Worm (Caenorhabditis elegans) whole organism, early embryonic: Measurements from ENCODE around the gene Y105C5A.12.
"Not testable (repeated sequence)": the region's sequence is repeated elsewhere in the genome, so short reads cannot be mapped to it uniquely, and the experiment has no call there.

Experiments
- B0310.2 ChIP-seq: sonication (generic microtip); optimal IDR thresholded peaks from 2 replicates; lab custom pipeline; 2016; ENCODE audit warnings: mild to moderate bottlenecking, missing genetic modification characterization, missing compliant biosample characterization
- F13C5.2 ChIP-seq: sonication (generic microtip); optimal IDR thresholded peaks from 2 replicates; lab custom pipeline; 2017; ENCODE audit warnings: mild to moderate bottlenecking, missing genetic modification characterization, inconsistent platforms, missing compliant biosample characterization
- aly-1 ChIP-seq: sonication (generic microtip); optimal IDR thresholded peaks from 2 replicates; lab custom pipeline; 2016; ENCODE audit warnings: missing genetic modification characterization, missing compliant biosample characterization
- ama-1 ChIP-seq: fragments of 150-350 bp; optimal IDR thresholded peaks from 2 replicates; lab custom pipeline; 2014
- ceh-13 ChIP-seq: fragments of 200-800 bp; sonication (Bioruptor generic); optimal IDR thresholded peaks from 2 replicates; lab custom pipeline; 2018; ENCODE audit warnings: mild to moderate bottlenecking, missing genetic modification characterization, missing compliant biosample characterization
- ceh-36 ChIP-seq: sonication (generic microtip); optimal IDR thresholded peaks from 2 replicates; lab custom pipeline; 2016; ENCODE audit warnings: missing genetic modification characterization, inconsistent platforms, missing compliant biosample characterization
- ets-7 ChIP-seq: sonication (generic microtip); optimal IDR thresholded peaks from 2 replicates; lab custom pipeline; 2016; ENCODE audit warnings: missing genotype, missing genetic modification characterization, missing compliant biosample characterization
- flt-1 ChIP-seq: fragments of 200-800 bp; sonication (Bioruptor generic); IDR thresholded peaks from 2 replicates; pipeline ENCODE4 v1.3.6; 2022; ENCODE audit warnings: missing genetic modification characterization, missing compliant biosample characterization
- hmbx-1 ChIP-seq: sonication (generic microtip); optimal IDR thresholded peaks from 2 replicates; lab custom pipeline; 2016; ENCODE audit warnings: mild to moderate bottlenecking, missing genetic modification characterization, missing compliant biosample characterization
- hmg-4 ChIP-seq: fragments of 200-800 bp; sonication (Bioruptor generic); optimal IDR thresholded peaks from 2 replicates; lab custom pipeline; 2018; ENCODE audit warnings: mild to moderate bottlenecking, missing genetic modification characterization, missing compliant biosample characterization
- hnd-1 ChIP-seq: sonication (generic microtip); optimal IDR thresholded peaks from 2 replicates; lab custom pipeline; 2016; ENCODE audit warnings: missing genetic modification characterization, missing compliant biosample characterization
- pes-1 ChIP-seq: fragments of 200-800 bp; sonication (Bioruptor generic); IDR thresholded peaks from 2 replicates; pipeline ENCODE4 v1.3.6; 2022; ENCODE audit warnings: missing genetic modification reagents, missing genetic modification characterization, missing compliant biosample characterization
- scrt-1 ChIP-seq: fragments of 200-800 bp; sonication (Bioruptor generic); IDR thresholded peaks from 2 replicates; pipeline ENCODE4 v1.3.6; 2022; ENCODE audit warnings: missing genetic modification characterization, missing compliant biosample characterization
- sea-1 ChIP-seq: fragments of 200-800 bp; sonication (Bioruptor generic); conservative IDR thresholded peaks from 2 replicates; pipeline ENCODE4 v1.3.6; 2022; ENCODE audit warnings: missing genetic modification characterization, missing compliant biosample characterization
- tbx-11 ChIP-seq: fragments of 200-800 bp; sonication (Bioruptor generic); IDR thresholded peaks from 2 replicates; pipeline ENCODE4 v1.3.6; 2022; ENCODE audit warnings: missing genetic modification characterization, missing compliant biosample characterization
- tbx-37 ChIP-seq: fragments of 200-800 bp; sonication (Bioruptor generic); conservative IDR thresholded peaks from 2 replicates; pipeline ENCODE4 v1.3.6; 2022; ENCODE audit warnings: missing genetic modification reagents, missing genetic modification characterization, missing compliant biosample characterization
- tra-4 ChIP-seq: sonication (generic microtip); optimal IDR thresholded peaks from 2 replicates; lab custom pipeline; 2017; ENCODE audit warnings: missing genetic modification characterization, missing compliant biosample characterization

Gene Y105C5A.12

DNA sequence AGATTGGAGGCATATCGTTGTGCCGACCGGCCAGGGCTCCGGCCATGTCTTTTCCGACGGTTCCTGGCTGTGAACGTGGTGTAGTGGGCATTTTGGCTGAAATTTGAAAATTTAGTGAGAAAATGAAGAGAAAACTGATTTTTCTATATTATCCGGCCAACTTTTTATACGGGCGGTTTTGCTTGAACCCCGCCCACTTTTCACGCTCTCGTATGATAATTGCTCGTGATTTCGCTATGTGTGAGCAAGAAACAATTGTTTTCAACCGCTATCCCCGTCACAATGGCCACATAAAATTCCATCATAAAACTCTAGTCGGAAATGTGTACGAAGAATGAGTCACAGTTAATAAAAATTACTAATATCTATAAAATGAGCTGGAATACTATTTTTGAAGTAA, at the start of gene Y105C5A.12:
Y105C5A.12 (minus strand) TSS at position 101 of the 400 bp plus-strand sequence.
- not testable (repeated sequence) for TF ChIP-seq ceh-13 (GFP tag; lab: Kevin White, UChicago); B0310.2 (tag; lab: Kevin White, UChicago); hmg-4 (GFP tag; lab: Kevin White, UChicago)

DNA sequence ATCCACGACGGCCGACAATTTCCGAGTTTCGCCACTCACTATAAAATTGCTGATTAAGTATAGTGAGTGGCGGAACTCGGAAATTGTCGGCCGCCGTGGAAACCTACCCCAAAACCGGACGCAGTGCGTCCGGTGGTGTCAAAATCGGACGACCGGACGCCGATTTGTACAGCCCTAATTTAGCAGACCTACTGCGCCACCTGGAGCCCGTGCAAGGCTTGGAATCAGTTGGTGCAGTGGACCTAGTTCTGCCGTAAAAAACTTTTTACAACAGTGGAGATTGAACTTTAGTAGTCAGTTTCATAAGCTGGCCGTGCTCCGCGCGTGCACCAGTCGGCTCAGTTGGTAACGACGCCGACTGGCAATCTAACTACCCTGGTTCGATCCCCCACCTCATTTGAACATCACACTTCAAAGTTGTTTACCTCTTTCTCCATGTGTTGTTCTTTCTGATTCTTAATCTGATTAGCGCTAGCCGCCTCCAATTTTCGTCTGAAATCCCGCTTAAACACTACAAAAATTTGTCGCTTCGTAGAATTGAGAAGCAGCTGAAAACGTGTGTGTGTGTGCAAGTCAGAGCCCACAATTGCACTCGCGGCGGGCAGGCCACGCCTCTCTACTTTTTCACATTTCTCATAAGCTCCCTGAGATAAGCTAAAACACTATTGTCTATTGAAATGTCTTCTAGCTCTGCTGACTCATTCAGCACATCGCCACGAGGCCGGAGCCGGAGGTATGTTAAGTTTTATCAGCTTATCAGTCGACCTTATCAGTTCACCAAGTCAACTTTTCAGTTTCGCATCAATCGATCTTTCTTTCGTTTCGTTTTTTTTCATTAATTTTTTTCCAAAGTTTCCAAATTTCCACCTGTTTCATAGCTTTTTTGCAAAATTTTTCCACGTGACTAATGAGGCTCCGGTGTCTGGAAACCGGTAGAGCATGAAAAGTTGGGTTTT, 47.2 kb upstream of the Y105C5A.12 start, which contains the start of gene Y105C5A.15:
Y105C5A.15 (plus strand) TSS at position 678 of the 956 bp plus-strand sequence.
- no peak for TF ChIP-seq tra-4 (tag; lab: Kevin White, UChicago)
- TF ChIP-seq hnd-1 (tag; lab: Kevin White, UChicago) = no peak
- no peak for TF ChIP-seq ceh-36 (tag; lab: Kevin White, UChicago)
- no peak for TF ChIP-seq hmg-4 (GFP tag; lab: Kevin White, UChicago)

DNA sequence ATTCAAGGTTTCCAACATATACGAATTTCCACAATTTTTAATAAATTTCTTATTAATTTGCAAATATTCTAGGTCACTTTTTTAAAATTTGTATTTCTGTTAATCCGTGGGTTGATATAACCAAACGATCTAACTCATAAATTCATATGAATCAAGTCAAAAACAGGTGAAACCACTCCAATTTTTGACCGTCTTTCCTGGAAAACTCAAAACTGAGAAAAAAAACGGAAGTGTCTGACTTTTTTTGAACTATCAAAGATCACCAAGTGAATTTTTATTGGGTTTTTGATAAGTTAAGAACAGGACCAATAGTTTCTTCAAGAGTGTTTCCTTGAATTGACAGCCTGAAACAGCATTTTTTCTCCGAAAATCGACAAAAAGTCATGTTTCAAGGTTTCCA, 46.2 kb upstream of the Y105C5A.12 start:
- TF ChIP-seq F13C5.2 (tag; lab: Kevin White, UChicago) (no peak), sea-1 (GFP tag; lab: Robert Waterston, UW) (no peak), tbx-37 (GFP tag; lab: Robert Waterston, UW) (no peak), ceh-36 (tag; lab: Kevin White, UChicago) (no peak), hmg-4 (GFP tag; lab: Kevin White, UChicago) (no peak), hmbx-1 (tag; lab: Kevin White, UChicago) (no peak), B0310.2 (tag; lab: Kevin White, UChicago) (no peak), scrt-1 (GFP tag; lab: Robert Waterston, UW) (no peak), ama-1 (lab: Kevin White, UChicago) (no peak), flt-1 (no peak), pes-1 (GFP tag; lab: Robert Waterston, UW) (no peak), ets-7 (tag; lab: Kevin White, UChicago) (no peak), aly-1 (no peak), tra-4 (tag; lab: Kevin White, UChicago) (no peak), hnd-1 (tag; lab: Kevin White, UChicago) (no peak), tbx-11 (GFP tag; lab: Robert Waterston, UW) (no peak), ceh-13 (GFP tag; lab: Kevin White, UChicago) (no peak)

DNA sequence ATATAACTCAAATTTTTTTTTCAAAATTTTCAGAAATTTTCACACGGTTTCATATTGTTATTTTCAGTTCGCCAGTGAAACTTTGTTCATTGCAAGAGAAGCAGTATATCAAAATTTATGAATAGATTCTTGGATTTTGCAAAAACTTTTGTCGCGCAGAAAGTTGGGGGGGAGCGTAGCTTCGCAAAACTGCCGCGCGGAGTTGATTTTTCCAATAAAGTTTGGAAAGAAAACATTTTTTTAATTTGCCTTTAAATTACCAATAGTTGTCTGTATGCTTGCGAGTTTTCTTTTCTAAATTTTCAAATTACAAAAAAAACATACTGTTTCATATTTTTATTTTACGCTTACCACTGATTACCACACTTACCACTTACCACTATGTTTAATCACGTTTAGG, 44.6 kb upstream of the Y105C5A.12 start:
- no peak for TF ChIP-seq tbx-11 (GFP tag; lab: Robert Waterston, UW)
- no peak for TF ChIP-seq pes-1 (GFP tag; lab: Robert Waterston, UW)
- no peak for TF ChIP-seq tra-4 (tag; lab: Kevin White, UChicago)
- TF ChIP-seq ama-1 (lab: Kevin White, UChicago) = no peak
- TF ChIP-seq F13C5.2 (tag; lab: Kevin White, UChicago) = no peak
- TF ChIP-seq ets-7 (tag; lab: Kevin White, UChicago) = no peak
- TF ChIP-seq hnd-1 (tag; lab: Kevin White, UChicago) = no peak
- no peak for TF ChIP-seq hmg-4 (GFP tag; lab: Kevin White, UChicago)
- TF ChIP-seq B0310.2 (tag; lab: Kevin White, UChicago) = no peak
- no peak for TF ChIP-seq ceh-13 (GFP tag; lab: Kevin White, UChicago)
- TF ChIP-seq sea-1 (GFP tag; lab: Robert Waterston, UW) = no peak
- TF ChIP-seq tbx-37 (GFP tag; lab: Robert Waterston, UW) = no peak
- TF ChIP-seq aly-1 = no peak
- no peak for TF ChIP-seq scrt-1 (GFP tag; lab: Robert Waterston, UW)

DNA sequence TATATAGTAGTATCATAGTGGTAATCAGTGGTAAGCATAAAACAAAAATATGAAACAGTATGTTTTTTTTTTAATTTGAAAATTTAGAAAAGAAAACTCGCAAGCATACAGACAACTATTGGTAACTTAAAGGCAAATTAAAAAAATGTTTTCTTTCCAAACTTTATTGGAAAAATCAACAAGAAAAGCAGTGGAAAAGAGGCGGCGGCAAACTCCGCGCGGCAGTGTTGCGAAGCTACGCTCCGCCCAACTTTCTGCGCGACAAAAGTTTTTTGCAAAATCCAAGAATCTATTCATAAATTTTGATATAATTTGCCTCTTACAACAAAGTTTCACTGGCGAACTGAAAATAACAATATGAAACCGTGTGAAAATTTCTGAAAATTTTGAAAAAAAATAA, 42.9 kb upstream of the Y105C5A.12 start:
- TF ChIP-seq tra-4 (tag; lab: Kevin White, UChicago) = no peak
- TF ChIP-seq F13C5.2 (tag; lab: Kevin White, UChicago) = no peak
- no peak for TF ChIP-seq ama-1 (lab: Kevin White, UChicago)
- no peak for TF ChIP-seq ceh-13 (GFP tag; lab: Kevin White, UChicago)
- TF ChIP-seq ets-7 (tag; lab: Kevin White, UChicago) = no peak
- TF ChIP-seq B0310.2 (tag; lab: Kevin White, UChicago) = no peak
- TF ChIP-seq tbx-37 (GFP tag; lab: Robert Waterston, UW) = no peak
- TF ChIP-seq flt-1 = no peak
- no peak for TF ChIP-seq tbx-11 (GFP tag; lab: Robert Waterston, UW)
- no peak for TF ChIP-seq hmbx-1 (tag; lab: Kevin White, UChicago)
- no peak for TF ChIP-seq aly-1
- TF ChIP-seq hmg-4 (GFP tag; lab: Kevin White, UChicago) = no peak
- TF ChIP-seq sea-1 (GFP tag; lab: Robert Waterston, UW) = no peak
- TF ChIP-seq pes-1 (GFP tag; lab: Robert Waterston, UW) = no peak
- no peak for TF ChIP-seq scrt-1 (GFP tag; lab: Robert Waterston, UW)
- TF ChIP-seq hnd-1 (tag; lab: Kevin White, UChicago) = no peak
- no peak for TF ChIP-seq ceh-36 (tag; lab: Kevin White, UChicago)

DNA sequence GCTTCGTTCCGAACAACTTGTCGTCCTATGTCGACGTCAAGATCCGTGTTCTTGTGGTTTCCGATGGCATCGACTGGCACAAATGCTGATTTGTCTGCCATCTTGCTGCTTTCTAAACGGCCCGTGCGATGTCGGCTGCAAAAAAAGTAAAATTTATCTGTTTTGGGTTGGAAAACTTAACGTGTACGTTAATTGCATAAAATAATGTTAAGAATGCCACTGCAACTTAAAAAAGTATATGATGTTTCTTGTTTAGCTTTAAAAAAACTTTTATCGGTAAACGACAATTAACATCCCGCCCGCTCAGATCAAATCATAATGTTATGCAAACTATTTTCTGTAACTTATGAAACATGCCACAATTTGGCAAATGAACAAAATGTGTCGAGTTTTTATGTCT, 39.8 kb upstream of the Y105C5A.12 start, which contains the start of gene Y105C5A.26:
Y105C5A.26 (minus strand) TSS at position 101 of the 400 bp plus-strand sequence.
- not testable (repeated sequence) for TF ChIP-seq tbx-37 (GFP tag; lab: Robert Waterston, UW); flt-1; B0310.2 (tag; lab: Kevin White, UChicago)

DNA sequence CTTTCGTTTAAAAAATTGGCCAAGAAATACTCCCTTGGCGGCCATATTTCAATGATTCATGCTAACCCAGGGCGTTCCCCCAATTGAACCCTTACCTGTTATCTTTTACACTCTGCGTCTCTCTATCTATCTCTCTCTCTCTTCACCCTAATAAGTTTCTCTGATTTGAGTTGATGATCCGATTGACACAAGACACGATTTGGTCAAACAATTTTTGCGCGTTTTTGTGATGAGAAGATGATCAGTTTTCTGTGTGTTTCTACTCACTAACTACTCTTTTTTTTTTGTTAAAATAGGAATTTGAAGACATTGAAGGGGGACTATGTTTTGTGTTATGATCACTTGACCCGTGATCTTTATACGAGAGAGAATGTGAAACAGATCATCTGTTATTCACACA, 31.4 kb upstream of the Y105C5A.12 start:
- TF ChIP-seq pes-1 (GFP tag; lab: Robert Waterston, UW) (no peak), tbx-11 (GFP tag; lab: Robert Waterston, UW) (no peak), hnd-1 (tag; lab: Kevin White, UChicago) (no peak), ama-1 (lab: Kevin White, UChicago) (no peak), ceh-36 (tag; lab: Kevin White, UChicago) (no peak)
